Fruit fly (Drosophila melanogaster) whole organism, embryonic: Measurements from ENCODE around the gene Wdfy2.

ENCODE experiments used
- Blimp-1 ChIP-seq: fragments of 200-800 bp; sonication (Bioruptor generic); optimal IDR thresholded peaks from 3 replicates; lab custom pipeline; 2018; ENCODE audit warnings: missing biosample characterization, missing genetic modification characterization, mild to moderate bottlenecking, moderate library complexity, missing genetic modification reagents
- CG1024 ChIP-seq: fragments of 200-800 bp; sonication (Bioruptor generic); IDR thresholded peaks from 2 replicates; pipeline ENCODE4 v1.3.6; 2022; ENCODE audit warnings: missing biosample characterization, missing genetic modification characterization
- CG11247 ChIP-seq: fragments of 200-800 bp; sonication (Bioruptor generic); IDR thresholded peaks from 2 replicates; pipeline ENCODE4 v1.3.6; 2022; ENCODE audit warnings: missing biosample characterization, missing genetic modification characterization
- CG11504 ChIP-seq: fragments of 200-800 bp; sonication (Bioruptor generic); optimal IDR thresholded peaks from 3 replicates; lab custom pipeline; 2019; ENCODE audit warnings: missing biosample characterization, mild to moderate bottlenecking, missing genetic modification characterization, moderate library complexity
- CG12659 ChIP-seq: fragments of 200-800 bp; sonication (Bioruptor generic); optimal IDR thresholded peaks from 3 replicates; lab custom pipeline; 2017; ENCODE audit warnings: mild to moderate bottlenecking, missing biosample characterization, missing genetic modification reagents, missing genetic modification characterization
- CG13775 ChIP-seq: fragments of 200-800 bp; sonication (Bioruptor generic); optimal IDR thresholded peaks from 3 replicates; lab custom pipeline; 2017; ENCODE audit warnings: missing biosample characterization, mild to moderate bottlenecking, missing genetic modification characterization
- CG15011 ChIP-seq: fragments of 200-800 bp; sonication (Bioruptor generic); optimal IDR thresholded peaks from 3 replicates; lab custom pipeline; 2018; ENCODE audit warnings: missing biosample characterization, mild to moderate bottlenecking, missing genetic modification characterization
- CG15514 ChIP-seq: fragments of 200-800 bp; sonication (Bioruptor generic); optimal IDR thresholded peaks from 3 replicates; lab custom pipeline; 2017; ENCODE audit warnings: missing biosample characterization, missing genetic modification characterization, mild to moderate bottlenecking, moderate library complexity, missing genetic modification reagents
- CG1647 ChIP-seq: fragments of 200-800 bp; sonication (Bioruptor generic); optimal IDR thresholded peaks from 3 replicates; lab custom pipeline; 2016; ENCODE audit warnings: missing biosample characterization, missing genetic modification characterization
- CG16815 ChIP-seq: fragments of 200-800 bp; sonication (Bioruptor generic); optimal IDR thresholded peaks from 3 replicates; lab custom pipeline; 2017; ENCODE audit warnings: missing biosample characterization, mild to moderate bottlenecking, missing genetic modification characterization
- CG17385 ChIP-seq: fragments of 200-800 bp; sonication (Bioruptor generic); optimal IDR thresholded peaks from 3 replicates; lab custom pipeline; 2018; ENCODE audit warnings: missing biosample characterization, mild to moderate bottlenecking, missing genetic modification characterization
- CG2678 ChIP-seq: fragments of 200-800 bp; sonication (Bioruptor generic); optimal IDR thresholded peaks from 3 replicates; lab custom pipeline; 2019; ENCODE audit warnings: missing biosample characterization, mild to moderate bottlenecking, missing genetic modification characterization, moderate library complexity
- CG4854 ChIP-seq: fragments of 200-800 bp; sonication (Bioruptor generic); optimal IDR thresholded peaks from 2 replicates; lab custom pipeline; 2016; ENCODE audit warnings: missing biosample characterization, missing genetic modification characterization, inconsistent platforms
- CG7786 ChIP-seq: fragments of 200-800 bp; sonication (Bioruptor generic); optimal IDR thresholded peaks from 2 replicates; lab custom pipeline; 2016; ENCODE audit warnings: missing biosample characterization, missing genetic modification characterization
- CG7963 ChIP-seq: fragments of 200-800 bp; sonication (Bioruptor generic); IDR thresholded peaks from 3 replicates; pipeline ENCODE4 v1.3.6; 2022; ENCODE audit warnings: missing biosample characterization, missing genetic modification characterization; ENCODE audit not compliant: partially characterized antibody
- CG9876 ChIP-seq: fragments of 200-800 bp; sonication (Bioruptor generic); optimal IDR thresholded peaks from 2 replicates; lab custom pipeline; 2016; ENCODE audit warnings: missing biosample characterization, missing genetic modification characterization
- Dad ChIP-seq: fragments of 200-800 bp; sonication (Bioruptor generic); optimal IDR thresholded peaks from 3 replicates; lab custom pipeline; 2016; ENCODE audit warnings: missing biosample characterization, missing genetic modification characterization
- Dbx ChIP-seq: fragments of 200-800 bp; sonication (Bioruptor generic); IDR thresholded peaks from 3 replicates; pipeline ENCODE4 v1.3.6; 2022; ENCODE audit warnings: missing biosample characterization, missing genetic modification characterization
- Dll ChIP-seq: fragments of 200-800 bp; sonication (Bioruptor generic); IDR thresholded peaks from 4 replicates; pipeline ENCODE4 v1.3.6; 2022; ENCODE audit warnings: missing biosample characterization, missing genetic modification characterization; ENCODE audit not compliant: partially characterized antibody
- Dp ChIP-seq: fragments of 200-800 bp; sonication (Bioruptor generic); optimal IDR thresholded peaks from 2 replicates; lab custom pipeline; 2018; ENCODE audit warnings: missing biosample characterization, mild to moderate bottlenecking, missing genetic modification characterization, moderate library complexity
- Fer1 ChIP-seq: fragments of 200-800 bp; sonication (Bioruptor generic); optimal IDR thresholded peaks from 2 replicates; lab custom pipeline; 2017; ENCODE audit warnings: missing biosample characterization, mild to moderate bottlenecking, missing genetic modification characterization
- HmgD ChIP-seq: fragments of 200-800 bp; sonication (Bioruptor generic); optimal IDR thresholded peaks from 3 replicates; lab custom pipeline; 2016; ENCODE audit warnings: missing biosample characterization, missing genetic modification characterization
- Max ChIP-seq: fragments of 200-800 bp; sonication (Bioruptor generic); optimal IDR thresholded peaks from 2 replicates; lab custom pipeline; 2016; ENCODE audit warnings: missing biosample characterization, mild to moderate bottlenecking, missing genetic modification characterization
- NfI ChIP-seq: fragments of 200-800 bp; sonication (Bioruptor generic); optimal IDR thresholded peaks from 3 replicates; lab custom pipeline; 2018; ENCODE audit warnings: missing biosample characterization, mild to moderate bottlenecking, missing genetic modification characterization, moderate library complexity
- Ravus ChIP-seq: fragments of 200-800 bp; sonication (Bioruptor generic); IDR thresholded peaks from 2 replicates; pipeline ENCODE4 v1.3.6; 2022; ENCODE audit warnings: missing biosample characterization, missing genetic modification characterization
- Side ChIP-seq: fragments of 200-800 bp; sonication (Bioruptor generic); optimal IDR thresholded peaks from 2 replicates; lab custom pipeline; 2016; ENCODE audit warnings: missing biosample characterization, missing genetic modification characterization
- Six4 ChIP-seq: fragments of 200-800 bp; sonication (Bioruptor generic); optimal IDR thresholded peaks from 2 replicates; lab custom pipeline; 2016; ENCODE audit warnings: missing biosample characterization, missing genetic modification characterization
- Sry-δ ChIP-seq: fragments of 200-800 bp; sonication (Bioruptor generic); optimal IDR thresholded peaks from 2 replicates; lab custom pipeline; 2016; ENCODE audit warnings: missing biosample characterization, missing genetic modification characterization
- amos ChIP-seq: fragments of 200-800 bp; sonication (Bioruptor generic); IDR thresholded peaks from 2 replicates; pipeline ENCODE4 v1.3.6; 2022; ENCODE audit warnings: missing biosample characterization, missing genetic modification characterization; ENCODE audit not compliant: partially characterized antibody
- aop ChIP-seq: fragments of 200-800 bp; sonication (Bioruptor generic); IDR thresholded peaks from 2 replicates; pipeline ENCODE4 v1.3.6; 2022; ENCODE audit warnings: missing biosample characterization, missing genetic modification characterization
- ato ChIP-seq: fragments of 200-800 bp; sonication (Bioruptor generic); IDR thresholded peaks from 2 replicates; pipeline ENCODE4 v1.3.6; 2022; ENCODE audit warnings: missing biosample characterization, missing genetic modification characterization; ENCODE audit not compliant: partially characterized antibody
- cas ChIP-seq: fragments of 200-800 bp; sonication (Bioruptor generic); IDR thresholded peaks from 2 replicates; pipeline ENCODE4 v1.3.6; 2022; ENCODE audit warnings: missing biosample characterization, missing genetic modification characterization
- fd3F ChIP-seq: fragments of 200-800 bp; sonication (Bioruptor generic); optimal IDR thresholded peaks from 2 replicates; lab custom pipeline; 2018; ENCODE audit warnings: missing biosample characterization, mild to moderate bottlenecking, missing genetic modification characterization, moderate library complexity
- fd96Cb ChIP-seq: fragments of 200-800 bp; sonication (Bioruptor generic); optimal IDR thresholded peaks from 2 replicates; lab custom pipeline; 2018; ENCODE audit warnings: missing biosample characterization, mild to moderate bottlenecking, missing genetic modification characterization, moderate library complexity
- gcm ChIP-seq: fragments of 200-800 bp; sonication (Bioruptor generic); optimal IDR thresholded peaks from 2 replicates; lab custom pipeline; 2019; ENCODE audit warnings: missing biosample characterization, mild to moderate bottlenecking, missing genetic modification characterization, moderate library complexity
- gem ChIP-seq: fragments of 200-800 bp; sonication (Bioruptor generic); optimal IDR thresholded peaks from 2 replicates; lab custom pipeline; 2019; ENCODE audit warnings: missing biosample characterization, mild to moderate bottlenecking, missing genetic modification characterization, moderate library complexity
- hkb ChIP-seq, 2 experiments: fragments of 200-800 bp in 1 of 2; fragments of >200 bp in 1 of 2; sonication (Bioruptor generic) in 1 of 2; IDR thresholded peaks in 1 of 2; optimal IDR thresholded peaks in 1 of 2; 2 replicates each; pipeline versions ENCODE4 v1.3.6 to Lab custom; 2017 to 2022; ENCODE audit warnings: missing biosample characterization in 1 of 2, missing genetic modification characterization in 1 of 2
- nerfin-1 ChIP-seq: fragments of 200-800 bp; sonication (Bioruptor generic); optimal IDR thresholded peaks from 3 replicates; lab custom pipeline; 2019; ENCODE audit warnings: missing biosample characterization, mild to moderate bottlenecking, missing genetic modification characterization, moderate library complexity
- pnt ChIP-seq: fragments of 200-800 bp; sonication (Bioruptor generic); optimal IDR thresholded peaks from 3 replicates; lab custom pipeline; 2016; ENCODE audit warnings: missing biosample characterization, missing genetic modification characterization
- pzg ChIP-seq: fragments of 200-800 bp; sonication (Bioruptor generic); optimal IDR thresholded peaks from 3 replicates; lab custom pipeline; 2018; ENCODE audit warnings: missing biosample characterization, mild to moderate bottlenecking, missing genetic modification characterization, moderate library complexity
- row ChIP-seq: fragments of 200-800 bp; sonication (Bioruptor generic); IDR thresholded peaks from 3 replicates; pipeline ENCODE4 v1.3.6; 2022; ENCODE audit warnings: missing biosample characterization, missing genetic modification characterization
- sd ChIP-seq: fragments of 200-800 bp; sonication (Bioruptor generic); optimal IDR thresholded peaks from 3 replicates; lab custom pipeline; 2018; ENCODE audit warnings: missing biosample characterization, mild to moderate bottlenecking, missing genetic modification characterization, moderate library complexity
- slbo ChIP-seq: fragments of 200-800 bp; sonication (Bioruptor generic); IDR thresholded peaks from 2 replicates; pipeline ENCODE4 v1.3.6; 2022; ENCODE audit warnings: missing biosample characterization, missing genetic modification characterization
- sug ChIP-seq: fragments of 200-800 bp; optimal IDR thresholded peaks from 2 replicates; lab custom pipeline; 2019; ENCODE audit warnings: missing biosample characterization, mild to moderate bottlenecking, missing genetic modification characterization, moderate library complexity
- twi ChIP-seq: fragments of 200-800 bp; optimal IDR thresholded peaks from 2 replicates; lab custom pipeline; 2019; ENCODE audit warnings: missing biosample characterization, mild to moderate bottlenecking, missing genetic modification characterization, moderate library complexity
- vfl ChIP-seq: fragments of 200-800 bp; sonication (Bioruptor generic); optimal IDR thresholded peaks from 2 replicates; lab custom pipeline; 2016; ENCODE audit warnings: missing biosample characterization, missing genetic modification characterization

The Wdfy2 gene

dm6 chr2L:10413251-10414127, 9.6 kb upstream of the Wdfy2 start, which contains the start of the genes CG5355 and Klp31E (continued):
- TF ChIP-seq row (peak; percentile 88), CG15514 (GFP tag; lab: Kevin White, UChicago) (peak; percentile 39), pzg (peak; percentile 61), twi (tag; lab: Kevin White, UChicago) (peak; percentile 69), CG17385 (GFP tag; lab: Kevin White, UChicago) (peak; percentile 47), fd96Cb (tag; lab: Kevin White, UChicago) (peak; percentile 64), CG9876 (no peak), CG12659 (peak; percentile 83), sug (tag; lab: Kevin White, UChicago) (peak; percentile 73), CG11247 (GFP tag; lab: Robert Waterston, UW) (peak; percentile 44; the same call in 1 of the 2 replicates), slbo (GFP tag; lab: Robert Waterston, UW) (peak; percentile 81), Max (GFP tag; lab: Kevin White, UChicago) (peak; percentile 28), CG1024 (GFP tag; lab: Robert Waterston, UW) (0 out of 2 replicates have a peak, but pooled peaks have one; percentile 27), CG7786 (peak; percentile 43), CG2678 (tag; lab: Kevin White, UChicago) (no peak), Sry-δ (GFP tag; lab: Kevin White, UChicago) (peak; percentile 69), nerfin-1 (tag; lab: Kevin White, UChicago) (peak; percentile 31), gcm (GFP tag; lab: Kevin White, UChicago) (peak; percentile 45), Blimp-1 (GFP tag; lab: Kevin White, UChicago) (no peak), Six4 (peak; percentile 61), CG1647 (GFP tag; lab: Kevin White, UChicago) (peak; percentile 10), fd3F (GFP tag; lab: Kevin White, UChicago) (peak; percentile 64), CG15011 (GFP tag; lab: Kevin White, UChicago) (no peak), Ravus (GFP tag; lab: Robert Waterston, UW) (no peak), hkb (optimal IDR thresholded peaks at IDR 0.05; lab: Kevin White, UChicago) (no peak), hkb (GFP tag; IDR thresholded peaks at IDR 0.05; lab: Robert Waterston, UW) (0 out of 2 replicates have a peak, but pooled peaks have one; percentile 24), HmgD (GFP tag; lab: Kevin White, UChicago) (peak; percentile 56), Dad (GFP tag; lab: Kevin White, UChicago) (peak; percentile 32), amos (GFP tag; lab: Robert Waterston, UW) (peak; percentile 68; the same call in 1 of the 2 replicates), vfl (peak; percentile 15), Dp (no peak), pnt (GFP tag; lab: Kevin White, UChicago) (peak; percentile 5), Fer1 (peak; percentile 34), CG11504 (peak; percentile 79), CG16815 (peak; percentile 64), cas (GFP tag; lab: Robert Waterston, UW) (no peak), gem (tag; lab: Kevin White, UChicago) (peak; percentile 86), CG4854 (GFP tag; lab: Kevin White, UChicago) (peak; percentile 14), Side (GFP tag; lab: Kevin White, UChicago) (peak; percentile 42), Dbx (GFP tag; lab: Robert Waterston, UW) (peak; percentile 58; the same call in 1 of the 3 replicates), aop (0 out of 2 replicates have a peak, but pooled peaks have one; percentile 11), sd (tag; lab: Kevin White, UChicago) (no peak), Dll (GFP tag; lab: Robert Waterston, UW) (peak; percentile 80), ato (GFP tag; lab: Robert Waterston, UW) (peak; percentile 42; the same call in 1 of the 2 replicates), CG7963 (GFP tag; lab: Robert Waterston, UW) (peak; percentile 49; the same call in 1 of the 3 replicates), NfI (peak; percentile 53), CG13775 (GFP tag; lab: Kevin White, UChicago) (peak; percentile 81)
